Worm (Caenorhabditis elegans): Measurements from ENCODE around the gene C29F3.3.

- TF ChIP-seq ama-1 (optimal IDR thresholded peaks at IDR 0.05) = no peak
- TF ChIP-seq ets-7 (tag; optimal IDR thresholded peaks at IDR 0.05) = no peak
- TF ChIP-seq B0310.2 (tag; optimal IDR thresholded peaks at IDR 0.05) = no peak
- TF ChIP-seq scrt-1 (GFP tag; IDR thresholded peaks at IDR 0.05) = no peak
- no peak for TF ChIP-seq aly-1 (tag; optimal IDR thresholded peaks at IDR 0.05)
- no peak for TF ChIP-seq flt-1 (GFP tag; IDR thresholded peaks at IDR 0.05)
- TF ChIP-seq tra-4 (tag; optimal IDR thresholded peaks at IDR 0.05) = no peak
- TF ChIP-seq hnd-1 (tag; optimal IDR thresholded peaks at IDR 0.05) = no peak
- no peak for TF ChIP-seq sea-1 (GFP tag; conservative IDR thresholded peaks at IDR 0.05)
- TF ChIP-seq F13C5.2 (tag; optimal IDR thresholded peaks at IDR 0.05) = no peak
- TF ChIP-seq hmg-4 (GFP tag; optimal IDR thresholded peaks at IDR 0.05) = no peak
Measured at ce11 chrV:15313529-15313928, 33.7 kb downstream of the C29F3.3 start.
